Worm (Caenorhabditis elegans) whole organism, L3 larva: ENCODE results near the gene W09D6.1.

Experiments used
- ama-1 ChIP-seq: fragments of 150-350 bp; optimal IDR thresholded peaks from 2 replicates; lab custom pipeline; 2018
- elt-2 ChIP-seq: sonication (generic microtip); optimal IDR thresholded peaks from 2 replicates; lab custom pipeline; 2016; ENCODE audit warnings: missing genetic modification reagents, mild to moderate bottlenecking, missing genetic modification characterization, missing compliant biosample characterization
- elt-3 ChIP-seq, 3 experiments: fragments of 150-350 bp in 1 of 3; sonication (generic microtip) in 2 of 3; optimal IDR thresholded peaks; 2 replicates in 2 of 3; 4 replicates in 1 of 3; lab custom pipeline; 2014 to 2017; ENCODE audit warnings: missing biosample characterization in 3 of 3, missing genetic modification characterization in 3 of 3
- fkh-2 ChIP-seq: fragments of 150-350 bp; optimal IDR thresholded peaks from 2 replicates; lab custom pipeline; 2014; ENCODE audit warnings: missing biosample characterization, missing genetic modification reagents, missing genetic modification characterization
- lin-15B ChIP-seq: fragments of 150-350 bp; optimal IDR thresholded peaks from 2 replicates; lab custom pipeline; 2014; ENCODE audit warnings: missing biosample characterization, missing genetic modification characterization
- lin-39 ChIP-seq: fragments of 150-350 bp; optimal IDR thresholded peaks from 2 replicates; lab custom pipeline; 2018; ENCODE audit warnings: missing biosample characterization, missing genetic modification reagents, missing genetic modification characterization
- mdl-1 ChIP-seq: fragments of 150-350 bp; optimal IDR thresholded peaks from 2 replicates; lab custom pipeline; 2014; ENCODE audit warnings: missing biosample characterization, missing genetic modification characterization
- nhr-11 ChIP-seq: fragments of 150-350 bp; optimal IDR thresholded peaks from 2 replicates; lab custom pipeline; 2014; ENCODE audit warnings: missing biosample characterization, missing genetic modification characterization
- tbx-2 ChIP-seq: sonication (generic microtip); optimal IDR thresholded peaks from 2 replicates; lab custom pipeline; 2016; ENCODE audit warnings: mild to moderate bottlenecking, missing genetic modification characterization, missing compliant biosample characterization
- zag-1 ChIP-seq: fragments of 150-350 bp; optimal IDR thresholded peaks from 2 replicates; lab custom pipeline; 2014; ENCODE audit warnings: missing biosample characterization, missing genetic modification characterization

ce11 chrIII:11074214-11074613, 5.6 kb downstream of the W09D6.1 start, which contains the start of gene str-261:
- TF ChIP-seq nhr-11 (tag; lab: Kevin White, UChicago), result no peak
- no peak for TF ChIP-seq zag-1 (tag; lab: Kevin White, UChicago)
- TF ChIP-seq mdl-1 (tag; lab: Kevin White, UChicago), result no peak
- TF ChIP-seq fkh-2 (tag; lab: Kevin White, UChicago), result no peak
- TF ChIP-seq elt-3 (tag; optimal IDR thresholded peaks at IDR 0.05; lab: Kevin White, UChicago), result no peak
- TF ChIP-seq elt-2, result no peak
- no peak for TF ChIP-seq lin-39
- TF ChIP-seq lin-15B, result no peak
- no peak for TF ChIP-seq tbx-2
- TF ChIP-seq ama-1 (lab: Kevin White, UChicago), result no peak
